Fruit fly (Drosophila melanogaster): ENCODE data around the gene Prosalpha2.

dm6 chr3R:12395880-12396279, 35.2 kb upstream of the Prosalpha2 start, which contains the start of the genes CG10096 and CG10097:
- TF ChIP-seq Xrp1 (GFP tag; IDR thresholded peaks at IDR 0.05) (no peak), dan (GFP tag; IDR thresholded peaks at IDR 0.05) (no peak), CG7987 (GFP tag; optimal IDR thresholded peaks at IDR 0.05) (no peak), CG14014 (GFP tag; IDR thresholded peaks at IDR 0.05) (no peak), oc (tag; optimal IDR thresholded peaks at IDR 0.05) (no peak), CG8290 (GFP tag; optimal IDR thresholded peaks at IDR 0.05) (no peak), CG8290 (tag; optimal IDR thresholded peaks at IDR 0.05) (no peak), croc (GFP tag; conservative IDR thresholded peaks at IDR 0.05) (no peak), sqz (GFP tag; optimal IDR thresholded peaks at IDR 0.05) (no peak), Blimp-1 (GFP tag; optimal IDR thresholded peaks at IDR 0.05) (no peak), Med (GFP tag) (no peak), CG2116 (GFP tag; optimal IDR thresholded peaks at IDR 0.05) (no peak), bcd (GFP tag; optimal IDR thresholded peaks at IDR 0.05) (no peak), CG11093 (GFP tag; IDR thresholded peaks at IDR 0.05) (no peak), tin (GFP tag; optimal IDR thresholded peaks at IDR 0.05) (no peak)

All from whole organism, embryonic.